Worm (Caenorhabditis elegans) whole organism, L1 larva: ENCODE results near the gene Y42G9A.2.

Source experiments
- C04F5.9 ChIP-seq: sonication (generic microtip); optimal IDR thresholded peaks from 2 replicates; lab custom pipeline; 2016; ENCODE audit warnings: missing genetic modification characterization, missing compliant biosample characterization
- C16A3.4 ChIP-seq: fragments of 150-350 bp; optimal IDR thresholded peaks from 2 replicates; lab custom pipeline; 2014; ENCODE audit warnings: missing biosample characterization, missing genetic modification characterization
- F16B12.6 ChIP-seq: fragments of 150-350 bp; optimal IDR thresholded peaks from 2 replicates; lab custom pipeline; 2014; ENCODE audit warnings: missing biosample characterization, missing genetic modification characterization
- Y116A8C.19 ChIP-seq: sonication (generic microtip); optimal IDR thresholded peaks from 2 replicates; lab custom pipeline; 2016; ENCODE audit warnings: missing compliant biosample characterization, missing genetic modification characterization, borderline replicate concordance
- alr-1 ChIP-seq: fragments of 200-800 bp; sonication (Bioruptor generic); optimal IDR thresholded peaks from 2 replicates; lab custom pipeline; 2018; ENCODE audit warnings: borderline replicate concordance, mild to moderate bottlenecking, missing genetic modification characterization, missing compliant biosample characterization
- aly-2 ChIP-seq: fragments of 150-350 bp; optimal IDR thresholded peaks from 2 replicates; lab custom pipeline; 2014; ENCODE audit warnings: missing biosample characterization, missing genetic modification characterization
- ama-1 ChIP-seq: fragments of 150-350 bp; optimal IDR thresholded peaks from 2 replicates; lab custom pipeline; 2014
- ceh-8 ChIP-seq: fragments of 200-800 bp; sonication (Bioruptor generic); optimal IDR thresholded peaks from 2 replicates; lab custom pipeline; 2018; ENCODE audit warnings: mild to moderate bottlenecking, missing genetic modification characterization, moderate library complexity, missing compliant biosample characterization
- ceh-90 ChIP-seq: sonication (generic microtip); optimal IDR thresholded peaks from 2 replicates; lab custom pipeline; 2016; ENCODE audit warnings: missing genetic modification characterization, missing compliant biosample characterization
- efl-1 ChIP-seq, 4 experiments: fragments of 150-350 bp; optimal IDR thresholded peaks in 3 of 4; peaks in 1 of 4; 1 replicate in 1 of 4; 2 replicates in 3 of 4; lab custom pipeline; 2014; ENCODE audit warnings: missing biosample characterization in 2 of 4, missing genetic modification characterization in 2 of 4, missing genetic modification reagents in 2 of 4
- elt-2 ChIP-seq: sonication (generic microtip); optimal IDR thresholded peaks from 2 replicates; lab custom pipeline; 2016; ENCODE audit warnings: missing genetic modification characterization, mild to moderate bottlenecking, inconsistent platforms, missing compliant biosample characterization, missing genetic modification reagents
- elt-3 ChIP-seq, 6 experiments: fragments of 150-350 bp in 1 of 6; sonication (generic microtip); optimal IDR thresholded peaks; 2 replicates each; lab custom pipeline; 2017 to 2018; ENCODE audit warnings: missing biosample characterization in 6 of 6, missing genetic modification characterization in 6 of 6, inconsistent platforms in 1 of 6
- fkh-4 ChIP-seq: sonication (generic microtip); optimal IDR thresholded peaks from 2 replicates; lab custom pipeline; 2016; ENCODE audit warnings: missing compliant biosample characterization, missing genetic modification characterization, borderline replicate concordance
- fkh-8 ChIP-seq: sonication (generic microtip); optimal IDR thresholded peaks from 2 replicates; lab custom pipeline; 2016; ENCODE audit warnings: mild to moderate bottlenecking, missing genetic modification characterization, missing compliant biosample characterization
- grh-1 ChIP-seq: fragments of 200-800 bp; sonication (Bioruptor generic); IDR thresholded peaks from 2 replicates; pipeline ENCODE4 v1.3.6; 2022; ENCODE audit warnings: missing genetic modification reagents, missing genetic modification characterization, missing compliant biosample characterization
- hlh-4 ChIP-seq: sonication (generic microtip); optimal IDR thresholded peaks from 2 replicates; lab custom pipeline; 2016; ENCODE audit warnings: mild to moderate bottlenecking, missing genetic modification characterization, missing compliant biosample characterization
- isw-1 ChIP-seq: fragments of 200-800 bp; sonication (Bioruptor generic); IDR thresholded peaks from 2 replicates; pipeline ENCODE4 v1.3.6; 2022; ENCODE audit warnings: missing genetic modification characterization, missing compliant biosample characterization
- lin-14 ChIP-seq: fragments of 200-800 bp; sonication (Bioruptor generic); optimal IDR thresholded peaks from 2 replicates; lab custom pipeline; 2018; ENCODE audit warnings: mild to moderate bottlenecking, missing genetic modification characterization, moderate library complexity, missing compliant biosample characterization
- lin-35 ChIP-seq, 2 experiments: fragments of 150-350 bp; optimal IDR thresholded peaks; 2 replicates each; lab custom pipeline; 2014; ENCODE audit warnings: missing biosample characterization in 2 of 2, missing genetic modification characterization in 2 of 2, missing genetic modification reagents in 2 of 2
- lin-39 ChIP-seq: fragments of 150-350 bp; optimal IDR thresholded peaks from 2 replicates; lab custom pipeline; 2014; ENCODE audit warnings: missing biosample characterization, missing genetic modification reagents, missing genetic modification characterization
- mab-9 ChIP-seq: fragments of 200-800 bp; sonication (Bioruptor generic); IDR thresholded peaks from 2 replicates; pipeline ENCODE4 v1.3.6; 2022; ENCODE audit warnings: missing genetic modification reagents, missing genetic modification characterization, missing compliant biosample characterization
- mdl-1 ChIP-seq, 2 experiments: fragments of 150-350 bp; optimal IDR thresholded peaks; 2 replicates each; lab custom pipeline; 2014 to 2017; ENCODE audit warnings: missing biosample characterization in 2 of 2, missing genetic modification characterization in 2 of 2, inconsistent platforms in 1 of 2
- mef-2 ChIP-seq: fragments of 150-350 bp; optimal IDR thresholded peaks from 2 replicates; lab custom pipeline; 2014; ENCODE audit warnings: missing biosample characterization, missing genetic modification characterization
- nhr-11 ChIP-seq: fragments of 150-350 bp; optimal IDR thresholded peaks from 2 replicates; lab custom pipeline; 2014; ENCODE audit warnings: missing biosample characterization, missing genetic modification characterization
- nhr-12 ChIP-seq: sonication (generic microtip); optimal IDR thresholded peaks from 2 replicates; lab custom pipeline; 2017; ENCODE audit warnings: missing biosample characterization, missing genetic modification characterization
- nhr-20 ChIP-seq: sonication (generic microtip); optimal IDR thresholded peaks from 2 replicates; lab custom pipeline; 2016; ENCODE audit warnings: mild to moderate bottlenecking, missing genetic modification characterization, missing compliant biosample characterization
- nhr-237 ChIP-seq: fragments of 150-350 bp; optimal IDR thresholded peaks from 2 replicates; lab custom pipeline; 2014; ENCODE audit warnings: missing biosample characterization, missing genetic modification characterization
- nhr-28 ChIP-seq: fragments of 150-350 bp; optimal IDR thresholded peaks from 2 replicates; lab custom pipeline; 2014; ENCODE audit warnings: missing biosample characterization, missing genetic modification characterization
- nhr-47 ChIP-seq: sonication (generic microtip); optimal IDR thresholded peaks from 2 replicates; lab custom pipeline; 2016; ENCODE audit warnings: mild to moderate bottlenecking, missing genetic modification characterization, moderate library complexity, missing compliant biosample characterization
- nhr-71 ChIP-seq: sonication (generic microtip); optimal IDR thresholded peaks from 2 replicates; lab custom pipeline; 2016; ENCODE audit warnings: mild to moderate bottlenecking, missing genetic modification characterization, moderate library complexity, missing compliant biosample characterization
- nhr-77 ChIP-seq: fragments of 150-350 bp; optimal IDR thresholded peaks from 2 replicates; lab custom pipeline; 2014; ENCODE audit warnings: missing biosample characterization, missing genetic modification characterization
- nhr-84 ChIP-seq: sonication (generic microtip); optimal IDR thresholded peaks from 2 replicates; lab custom pipeline; 2017; ENCODE audit warnings: missing biosample characterization, missing genetic modification characterization
- nhr-85 ChIP-seq: sonication (generic microtip); peaks from one replicate; lab custom pipeline; 2016; ENCODE audit warnings: missing genetic modification characterization, inconsistent platforms, missing compliant biosample characterization
- snpc-4 ChIP-seq: fragments of 150-350 bp; optimal IDR thresholded peaks from 2 replicates; lab custom pipeline; 2014; ENCODE audit warnings: missing biosample characterization, missing genetic modification characterization
- sptf-1 ChIP-seq: fragments of 150-350 bp; optimal IDR thresholded peaks from 2 replicates; lab custom pipeline; 2014; ENCODE audit warnings: missing biosample characterization, missing genetic modification characterization
- swsn-7 ChIP-seq: sonication (generic microtip); optimal IDR thresholded peaks from 2 replicates; lab custom pipeline; 2016; ENCODE audit warnings: missing genetic modification characterization, missing compliant biosample characterization
- tbx-2 ChIP-seq: sonication (generic microtip); optimal IDR thresholded peaks from 2 replicates; lab custom pipeline; 2016; ENCODE audit warnings: missing genetic modification characterization, missing compliant biosample characterization
- unc-130 ChIP-seq: fragments of 150-350 bp; optimal IDR thresholded peaks from 2 replicates; lab custom pipeline; 2017; ENCODE audit warnings: missing biosample characterization, missing genetic modification characterization, inconsistent platforms
- unc-98 ChIP-seq: fragments of 200-800 bp; sonication (Bioruptor generic); IDR thresholded peaks from 2 replicates; pipeline ENCODE4 v1.3.6; 2022; ENCODE audit warnings: missing genetic modification characterization, missing compliant biosample characterization
- xbp-1 ChIP-seq: sonication (generic microtip); optimal IDR thresholded peaks from 2 replicates; lab custom pipeline; 2016; ENCODE audit warnings: missing genetic modification characterization, missing compliant biosample characterization
- ztf-4 ChIP-seq: fragments of 150-350 bp; optimal IDR thresholded peaks from 2 replicates; lab custom pipeline; 2014; ENCODE audit warnings: missing biosample characterization, missing genetic modification characterization

The Y42G9A.2 gene

ce11 chrIII:6176761-6177160 is 28.8 kb downstream of the Y42G9A.2 start, which contains the start of gene F42A10.6 (continued):
- TF ChIP-seq efl-1 (optimal IDR thresholded peaks at IDR 0.05; lab: Kevin White, UChicago) (no peak), efl-1 (GFP tag; optimal IDR thresholded peaks at IDR 0.05 in 1 of 2; lab: Kevin White, UChicago) (no peak), elt-3 (tag; optimal IDR thresholded peaks at IDR 0.05; lab: Kevin White, UChicago) (no peak)

ce11 chrIII:6177631-6178030 is 29.6 kb downstream of the Y42G9A.2 start:
- TF ChIP-seq elt-2 (tag; lab: Kevin White, UChicago): peak; percentile 33
- no peak for TF ChIP-seq unc-98

- no peak for TF ChIP-seq hlh-4
- TF ChIP-seq fkh-4 (tag; lab: Kevin White, UChicago): no peak
- TF ChIP-seq ztf-4: no peak
- no peak for TF ChIP-seq lin-14 (GFP tag; lab: Kevin White, UChicago)
- TF ChIP-seq grh-1 (GFP tag; lab: Robert Waterston, UW): no peak
- TF ChIP-seq nhr-28 (tag; lab: Kevin White, UChicago): no peak
- no peak for TF ChIP-seq unc-130 (tag; lab: Kevin White, UChicago)
These were observed 30.6 kb downstream of the Y42G9A.2 start, which contains the start of gene F42A10.7 for ce11 chrIII:6178586-6178985. F42A10.7 (minus strand) TSS chrIII:6178686.

ce11 chrIII:6179062-6179461 is 31.1 kb downstream of the Y42G9A.2 start:
- peak; percentile 21 for TF ChIP-seq nhr-71 (tag; lab: Kevin White, UChicago)
- no peak for TF ChIP-seq nhr-12 (tag; lab: Kevin White, UChicago)
- TF ChIP-seq nhr-28 (tag; lab: Kevin White, UChicago): no peak
- TF ChIP-seq sptf-1 (tag; lab: Kevin White, UChicago): no peak
- TF ChIP-seq nhr-237: no peak
- TF ChIP-seq grh-1 (GFP tag; lab: Robert Waterston, UW): no peak
- TF ChIP-seq fkh-8 (tag; lab: Kevin White, UChicago): no peak
- no peak for TF ChIP-seq C16A3.4 (tag; lab: Kevin White, UChicago)
- TF ChIP-seq nhr-47 (tag; lab: Kevin White, UChicago): no peak
- no peak for TF ChIP-seq mab-9 (GFP tag; lab: Robert Waterston, UW)
- TF ChIP-seq aly-2 (tag; lab: Kevin White, UChicago): no peak
- no peak for TF ChIP-seq mef-2 (tag; lab: Kevin White, UChicago)
- peak; percentile 44 for TF ChIP-seq nhr-20 (tag; lab: Kevin White, UChicago)
- TF ChIP-seq isw-1 (GFP tag; lab: Robert Waterston, UW): no peak
- TF ChIP-seq Y116A8C.19 (tag; lab: Kevin White, UChicago): no peak
- no peak for TF ChIP-seq xbp-1 (tag; lab: Kevin White, UChicago)
- no peak for TF ChIP-seq ceh-90 (tag; lab: Kevin White, UChicago)
- no peak for TF ChIP-seq nhr-11
- no peak for TF ChIP-seq nhr-84 (tag; lab: Kevin White, UChicago)
- TF ChIP-seq lin-35 (GFP tag; optimal IDR thresholded peaks at IDR 0.05; lab: Kevin White, UChicago): peak in 1 of 2 experiments; percentile 5
- no peak for TF ChIP-seq nhr-85 (tag; lab: Kevin White, UChicago)
- no peak for TF ChIP-seq lin-39
- no peak for TF ChIP-seq snpc-4 (tag; lab: Kevin White, UChicago)
- TF ChIP-seq ceh-8 (GFP tag; lab: Kevin White, UChicago): no peak
- no peak for TF ChIP-seq efl-1 (optimal IDR thresholded peaks at IDR 0.05; lab: Kevin White, UChicago)
- TF ChIP-seq efl-1 (GFP tag; optimal IDR thresholded peaks at IDR 0.05 in 1 of 2; lab: Kevin White, UChicago): peak in 1 of 2 experiments; percentile 76
- TF ChIP-seq mdl-1 (tag; optimal IDR thresholded peaks at IDR 0.05; lab: Kevin White, UChicago): peak in 1 of 2 experiments; percentile 49
- no peak for TF ChIP-seq tbx-2 (tag; lab: Kevin White, UChicago)
- TF ChIP-seq ztf-4: no peak
- no peak for TF ChIP-seq ama-1 (lab: Kevin White, UChicago)
- no peak for TF ChIP-seq alr-1
- peak; percentile 95 for TF ChIP-seq elt-2 (tag; lab: Kevin White, UChicago)
- no peak for TF ChIP-seq nhr-77 (tag; lab: Kevin White, UChicago)
- no peak for TF ChIP-seq unc-130 (tag; lab: Kevin White, UChicago)
- no peak for TF ChIP-seq swsn-7
- TF ChIP-seq F16B12.6: no peak
- TF ChIP-seq C04F5.9: no peak
